Fruit fly (Drosophila melanogaster) whole organism, prepupa: ENCODE measurements around the gene CG32040.
A peak's percentile ranks its signal among the peaks of the same experiment; 100 is the strongest.

Experiments
- Blimp-1 ChIP-seq: fragments of 200-800 bp; sonication (Bioruptor generic); optimal IDR thresholded peaks from 3 replicates; lab custom pipeline; 2017; ENCODE audit warnings: missing biosample characterization, missing genetic modification characterization, mild to moderate bottlenecking, moderate library complexity, missing genetic modification reagents
- CG10631 ChIP-seq: fragments of 200-800 bp; sonication (Bioruptor generic); optimal IDR thresholded peaks from 2 replicates; lab custom pipeline; 2016; ENCODE audit warnings: missing biosample characterization, missing genetic modification characterization
- CG10669 ChIP-seq: fragments of 200-800 bp; sonication (Bioruptor generic); optimal IDR thresholded peaks from 3 replicates; lab custom pipeline; 2018; ENCODE audit warnings: missing biosample characterization, mild to moderate bottlenecking, missing genetic modification characterization, moderate library complexity
- CG11294 ChIP-seq: fragments of 200-800 bp; sonication (Bioruptor generic); IDR thresholded peaks from 2 replicates; pipeline ENCODE4 v1.3.6; 2022; ENCODE audit warnings: missing biosample characterization, missing genetic modification characterization
- CG11762 ChIP-seq: fragments of 200-800 bp; sonication (Bioruptor generic); optimal IDR thresholded peaks from 3 replicates; lab custom pipeline; 2016; ENCODE audit warnings: missing biosample characterization, missing genetic modification characterization; ENCODE audit not compliant: insufficient read depth
- CG11902 ChIP-seq: fragments of 200-800 bp; sonication (Bioruptor generic); optimal IDR thresholded peaks from 3 replicates; lab custom pipeline; 2016; ENCODE audit warnings: missing biosample characterization, missing genetic modification characterization
- CG15336 ChIP-seq: fragments of 200-800 bp; sonication (Bioruptor generic); IDR thresholded peaks from 2 replicates; pipeline ENCODE4 v1.3.6; 2022; ENCODE audit warnings: missing biosample characterization, missing genetic modification characterization
- CG1621 ChIP-seq: fragments of 200-800 bp; sonication (Bioruptor generic); optimal IDR thresholded peaks from 3 replicates; lab custom pipeline; 2018; ENCODE audit warnings: missing biosample characterization, mild to moderate bottlenecking, missing genetic modification characterization
- CG16779 ChIP-seq: fragments of 200-800 bp; sonication (Bioruptor generic); optimal IDR thresholded peaks from 3 replicates; lab custom pipeline; 2017; ENCODE audit warnings: missing biosample characterization, mild to moderate bottlenecking, missing genetic modification characterization
- CG3032 ChIP-seq: fragments of 200-800 bp; optimal IDR thresholded peaks from 2 replicates; lab custom pipeline; 2019; ENCODE audit warnings: missing biosample characterization, mild to moderate bottlenecking, missing genetic modification characterization, moderate library complexity
- CG31627 ChIP-seq: fragments of 200-800 bp; sonication (Bioruptor generic); optimal IDR thresholded peaks from 3 replicates; lab custom pipeline; 2016; ENCODE audit warnings: missing biosample characterization, missing genetic modification characterization
- CG32006 ChIP-seq: fragments of 200-800 bp; sonication (Bioruptor generic); optimal IDR thresholded peaks from 3 replicates; lab custom pipeline; 2017; ENCODE audit warnings: missing biosample characterization, mild to moderate bottlenecking, missing genetic modification characterization
- CG34406 ChIP-seq: fragments of 200-800 bp; sonication (Bioruptor generic); optimal IDR thresholded peaks from 3 replicates; lab custom pipeline; 2016; ENCODE audit warnings: missing biosample characterization, missing genetic modification characterization
- CG3919 ChIP-seq: fragments of 200-800 bp; sonication (Bioruptor generic); optimal IDR thresholded peaks from 3 replicates; lab custom pipeline; 2016; ENCODE audit warnings: missing biosample characterization, missing genetic modification characterization
- CG4318 ChIP-seq: fragments of 200-800 bp; sonication (Bioruptor generic); optimal IDR thresholded peaks from 3 replicates; lab custom pipeline; 2017; ENCODE audit warnings: missing biosample characterization, mild to moderate bottlenecking, missing genetic modification characterization
- CG6163 ChIP-seq: fragments of 200-800 bp; sonication (Bioruptor generic); IDR thresholded peaks from 3 replicates; pipeline ENCODE4 v1.3.6; 2022; ENCODE audit warnings: missing biosample characterization, missing genetic modification characterization
- CG6276 ChIP-seq: fragments of 200-800 bp; sonication (Bioruptor generic); optimal IDR thresholded peaks from 2 replicates; lab custom pipeline; 2017; ENCODE audit warnings: missing biosample characterization, mild to moderate bottlenecking, missing genetic modification characterization
- CG6808 ChIP-seq: fragments of 200-800 bp; sonication (Bioruptor generic); optimal IDR thresholded peaks from 3 replicates; lab custom pipeline; 2017; ENCODE audit warnings: missing biosample characterization, missing genetic modification characterization, mild to moderate bottlenecking, moderate library complexity, missing genetic modification reagents
- CG6854 ChIP-seq: fragments of 200-800 bp; sonication (Bioruptor generic); optimal IDR thresholded peaks from 2 replicates; lab custom pipeline; 2017; ENCODE audit warnings: missing biosample characterization, mild to moderate bottlenecking, missing genetic modification characterization
- CG7368 ChIP-seq: fragments of 200-800 bp; sonication (Bioruptor generic); optimal IDR thresholded peaks from 3 replicates; lab custom pipeline; 2016; ENCODE audit warnings: missing biosample characterization, missing genetic modification characterization
- CG8119 ChIP-seq: fragments of 200-800 bp; sonication (Bioruptor generic); IDR thresholded peaks from 3 replicates; pipeline ENCODE4 v1.3.6; 2022; ENCODE audit warnings: missing biosample characterization, missing genetic modification characterization
- CG8319 ChIP-seq: fragments of 200-800 bp; sonication (Bioruptor generic); optimal IDR thresholded peaks from 3 replicates; lab custom pipeline; 2016; ENCODE audit warnings: missing biosample characterization, missing genetic modification characterization
- CG8632 ChIP-seq: fragments of 200-800 bp; sonication (Bioruptor generic); optimal IDR thresholded peaks from 3 replicates; lab custom pipeline; 2016; ENCODE audit warnings: missing biosample characterization, missing genetic modification characterization
- Eip75B ChIP-seq: fragments of 200-800 bp; sonication (Bioruptor generic); optimal IDR thresholded peaks from 3 replicates; lab custom pipeline; 2016; ENCODE audit warnings: missing biosample characterization, missing genetic modification characterization
- Eip78C ChIP-seq: fragments of 200-800 bp; sonication (Bioruptor generic); peaks from one replicate; lab custom pipeline; 2016; ENCODE audit warnings: missing biosample characterization, missing genetic modification characterization
- Eip93F ChIP-seq: fragments of 200-800 bp; sonication (Bioruptor generic); optimal IDR thresholded peaks from 2 replicates; lab custom pipeline; 2016; ENCODE audit warnings: missing biosample characterization, mild to moderate bottlenecking, missing genetic modification characterization
- Ets21C ChIP-seq: fragments of 200-800 bp; sonication (Bioruptor generic); optimal IDR thresholded peaks from 3 replicates; lab custom pipeline; 2016; ENCODE audit warnings: missing biosample characterization, missing genetic modification characterization
- Ets96B ChIP-seq: fragments of 200-800 bp; optimal IDR thresholded peaks from 2 replicates; lab custom pipeline; 2019; ENCODE audit warnings: missing biosample characterization, mild to moderate bottlenecking, missing genetic modification characterization, moderate library complexity
- Gug ChIP-seq: fragments of 200-800 bp; sonication (Bioruptor generic); IDR thresholded peaks from 2 replicates; pipeline ENCODE4 v1.3.6; 2022; ENCODE audit warnings: missing biosample characterization, missing genetic modification characterization
- Hr38 ChIP-seq: sonication (Bioruptor generic); optimal IDR thresholded peaks from 2 replicates; lab custom pipeline; 2016; ENCODE audit warnings: missing biosample characterization, missing genetic modification characterization
- Met ChIP-seq: fragments of 200-800 bp; sonication (Bioruptor generic); optimal IDR thresholded peaks from 3 replicates; lab custom pipeline; 2016; ENCODE audit warnings: missing biosample characterization, missing genetic modification characterization
- OdsH ChIP-seq: fragments of 200-800 bp; sonication (Bioruptor generic); optimal IDR thresholded peaks from 3 replicates; lab custom pipeline; 2016; ENCODE audit warnings: missing biosample characterization, missing genetic modification characterization
- Smox ChIP-seq: fragments of 200-800 bp; sonication (Bioruptor generic); optimal IDR thresholded peaks from 3 replicates; lab custom pipeline; 2016; ENCODE audit warnings: missing biosample characterization, missing genetic modification characterization
- achi ChIP-seq: fragments of 200-800 bp; sonication (Bioruptor generic); optimal IDR thresholded peaks from 3 replicates; lab custom pipeline; 2016; ENCODE audit warnings: missing biosample characterization, missing genetic modification characterization
- acj6 ChIP-seq: fragments of 200-800 bp; sonication (Bioruptor generic); optimal IDR thresholded peaks from 3 replicates; lab custom pipeline; 2016; ENCODE audit warnings: missing biosample characterization, missing genetic modification characterization
- cyc ChIP-seq: fragments of 200-800 bp; sonication (Bioruptor generic); optimal IDR thresholded peaks from 3 replicates; lab custom pipeline; 2016; ENCODE audit warnings: missing biosample characterization, missing genetic modification characterization
- dac ChIP-seq: fragments of 200-800 bp; sonication (Bioruptor generic); optimal IDR thresholded peaks from 2 replicates; lab custom pipeline; 2017; ENCODE audit warnings: missing biosample characterization, mild to moderate bottlenecking, missing genetic modification characterization
- eg ChIP-seq: fragments of 200-800 bp; sonication (Bioruptor generic); IDR thresholded peaks from 3 replicates; pipeline ENCODE4 v1.3.6; 2022; ENCODE audit warnings: missing biosample characterization, missing genetic modification characterization
- esn ChIP-seq: fragments of 200-800 bp; sonication (Bioruptor generic); optimal IDR thresholded peaks from 2 replicates; lab custom pipeline; 2016; ENCODE audit warnings: missing biosample characterization, mild to moderate bottlenecking, missing genetic modification characterization, moderate library complexity
- fd59A ChIP-seq: fragments of 200-800 bp; sonication (Bioruptor generic); optimal IDR thresholded peaks from 2 replicates; lab custom pipeline; 2017; ENCODE audit warnings: missing biosample characterization, mild to moderate bottlenecking, missing genetic modification characterization, missing genetic modification reagents
- fkh ChIP-seq: fragments of 200-800 bp; sonication (Bioruptor generic); optimal IDR thresholded peaks from 3 replicates; lab custom pipeline; 2017; ENCODE audit warnings: missing biosample characterization, mild to moderate bottlenecking, missing genetic modification characterization, moderate library complexity
- net ChIP-seq: fragments of 200-800 bp; sonication (Bioruptor generic); optimal IDR thresholded peaks from 3 replicates; lab custom pipeline; 2016; ENCODE audit warnings: missing biosample characterization, missing genetic modification characterization
- spab ChIP-seq: fragments of 200-800 bp; sonication (Bioruptor generic); optimal IDR thresholded peaks from 2 replicates; lab custom pipeline; 2017; ENCODE audit warnings: missing biosample characterization, mild to moderate bottlenecking, missing genetic modification characterization, missing genetic modification reagents
- ss ChIP-seq, 2 experiments: fragments of 200-800 bp; sonication (Bioruptor generic); optimal IDR thresholded peaks; 2 replicates in 1 of 2; 3 replicates in 1 of 2; lab custom pipeline; 2017 to 2018; ENCODE audit warnings: mild to moderate bottlenecking in 2 of 2, missing biosample characterization in 2 of 2, missing genetic modification characterization in 2 of 2, moderate library complexity in 1 of 2
- svp ChIP-seq: fragments of 200-800 bp; sonication (Bioruptor generic); peaks from one replicate; lab custom pipeline; 2016; ENCODE audit warnings: missing biosample characterization, missing genetic modification characterization
- vri ChIP-seq: fragments of 200-800 bp; sonication (Bioruptor generic); optimal IDR thresholded peaks from 3 replicates; lab custom pipeline; 2016; ENCODE audit warnings: missing biosample characterization, mild to moderate bottlenecking, missing genetic modification characterization

CG32040 gene

DNA sequence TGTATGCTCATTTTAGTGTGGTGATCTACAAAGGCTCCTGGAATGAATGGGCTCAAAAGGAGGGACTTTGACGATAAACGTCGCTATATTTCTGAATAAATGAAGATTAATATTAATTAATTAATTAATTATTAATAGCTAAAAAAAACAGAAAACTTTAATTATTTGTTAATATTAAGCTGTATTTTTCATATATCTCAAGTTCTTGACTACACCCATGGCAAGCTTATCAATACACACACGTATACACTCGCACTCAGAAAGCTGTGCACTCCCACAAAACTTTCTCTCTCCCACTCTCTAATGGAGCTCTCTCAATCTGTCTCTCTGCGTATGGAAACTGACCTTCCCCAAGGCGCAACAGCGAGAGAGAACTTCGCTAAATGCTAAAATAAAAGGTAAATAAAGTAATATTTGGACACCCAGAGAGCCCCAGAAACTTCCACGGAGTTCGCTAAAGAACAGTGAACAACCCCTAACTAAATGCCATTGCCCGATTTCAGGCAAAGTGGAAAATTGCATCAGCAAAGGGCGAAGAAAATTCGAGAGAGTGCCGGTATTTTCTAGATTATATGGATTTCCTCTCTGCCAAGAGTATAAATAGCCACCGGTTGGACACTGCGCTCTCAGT lies 19.7 kb downstream of the CG32040 start (continued):
- TF ChIP-seq CG11902 (GFP tag; lab: Kevin White, UChicago) (peak; percentile 39), Eip75B (GFP tag; lab: Kevin White, UChicago) (peak; percentile 73), Eip93F (GFP tag; lab: Kevin White, UChicago) (peak; percentile 25), CG10669 (GFP tag; lab: Kevin White, UChicago) (peak; percentile 69), dac (GFP tag; lab: Kevin White, UChicago) (peak; percentile 49), ss (GFP tag; optimal IDR thresholded peaks at IDR 0.05; lab: Kevin White, UChicago) (no peak), CG10631 (GFP tag; lab: Kevin White, UChicago) (peak; percentile 83), CG6854 (GFP tag; lab: Kevin White, UChicago) (peak; percentile 18), CG3919 (GFP tag; lab: Kevin White, UChicago) (peak; percentile 86), CG1621 (peak; percentile 31), Ets21C (peak; percentile 4), CG8319 (GFP tag; lab: Kevin White, UChicago) (peak; percentile 46), Smox (GFP tag; lab: Kevin White, UChicago) (peak; percentile 84), CG3032 (tag; lab: Kevin White, UChicago) (peak; percentile 62), CG31627 (GFP tag; lab: Kevin White, UChicago) (peak; percentile 43), CG32006 (GFP tag; lab: Kevin White, UChicago) (peak; percentile 89), Blimp-1 (GFP tag; lab: Kevin White, UChicago) (peak; percentile 27), vri (GFP tag; lab: Kevin White, UChicago) (peak; percentile 54), Gug (GFP tag; lab: Robert Waterston, UW) (peak; percentile 78), CG15336 (GFP tag; lab: Robert Waterston, UW) (peak; percentile 90), CG11762 (peak; percentile 68), Ets96B (tag; lab: Kevin White, UChicago) (peak; percentile 69), CG6163 (GFP tag; lab: Robert Waterston, UW) (peak; percentile 85), fkh (GFP tag; lab: Kevin White, UChicago) (peak; percentile 20), Met (GFP tag; lab: Kevin White, UChicago) (peak; percentile 81), CG16779 (tag; lab: Kevin White, UChicago) (peak; percentile 72), OdsH (GFP tag; lab: Kevin White, UChicago) (peak; percentile 78), fd59A (GFP tag; lab: Kevin White, UChicago) (peak; percentile 50), CG6808 (GFP tag; lab: Kevin White, UChicago) (peak; percentile 72), Hr38 (GFP tag; lab: Kevin White, UChicago) (no peak), CG8119 (peak; percentile 91), spab (GFP tag; lab: Kevin White, UChicago) (peak; percentile 46), eg (GFP tag; lab: Robert Waterston, UW) (peak; percentile 86), CG6276 (GFP tag; lab: Kevin White, UChicago) (peak; percentile 83), CG11294 (GFP tag; lab: Robert Waterston, UW) (peak; percentile 73), CG7368 (peak; percentile 65), CG4318 (GFP tag; lab: Kevin White, UChicago) (peak; percentile 73), svp (GFP tag; lab: Kevin White, UChicago) (peak; percentile 82), acj6 (GFP tag; lab: Kevin White, UChicago) (peak; percentile 83), achi (peak; percentile 83)

DNA sequence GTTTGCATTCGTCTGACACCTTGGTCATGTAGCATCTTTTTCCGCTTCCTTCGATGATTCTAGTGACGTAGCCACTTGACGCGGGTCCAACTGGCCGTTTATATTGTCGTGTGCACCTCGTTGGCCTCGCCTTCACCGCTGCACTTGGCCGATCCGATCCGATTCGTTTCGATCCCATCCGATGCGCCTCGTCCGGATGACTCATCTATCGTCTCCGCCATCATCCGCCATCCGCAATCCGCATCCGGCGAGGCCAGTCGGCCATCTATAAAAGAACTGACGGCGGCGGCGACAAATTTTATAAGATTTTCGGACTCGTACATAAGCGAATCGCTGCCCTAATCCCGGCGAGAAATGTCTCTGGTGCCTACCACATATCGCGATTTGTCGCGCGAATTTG lies 21.3 kb downstream of the CG32040 start, which contains the start of gene CG4461:
Gene CG4461, plus strand, starts transcription at position 301 of the 400 bp plus-strand sequence.
- TF ChIP-seq Ets21C (no peak), Eip93F (GFP tag; lab: Kevin White, UChicago) (no peak), CG10669 (GFP tag; lab: Kevin White, UChicago) (no peak), CG31627 (GFP tag; lab: Kevin White, UChicago) (no peak), CG8632 (no peak), CG3032 (tag; lab: Kevin White, UChicago) (no peak), CG34406 (GFP tag; lab: Kevin White, UChicago) (no peak), Smox (GFP tag; lab: Kevin White, UChicago) (no peak), cyc (no peak), acj6 (GFP tag; lab: Kevin White, UChicago) (no peak), eg (GFP tag; lab: Robert Waterston, UW) (no peak), CG6808 (GFP tag; lab: Kevin White, UChicago) (no peak), Ets96B (tag; lab: Kevin White, UChicago) (no peak), net (GFP tag; lab: Kevin White, UChicago) (no peak), CG15336 (GFP tag; lab: Robert Waterston, UW) (no peak), svp (GFP tag; lab: Kevin White, UChicago) (no peak), OdsH (GFP tag; lab: Kevin White, UChicago) (no peak), CG32006 (GFP tag; lab: Kevin White, UChicago) (no peak), Eip78C (GFP tag; lab: Kevin White, UChicago) (no peak), esn (GFP tag; lab: Kevin White, UChicago) (no peak)
